Worm (Caenorhabditis elegans) whole organism, young adult: ENCODE results near the gene egl-4.

Source experiments
- C06A6.2 ChIP-seq: fragments of 200-800 bp; sonication (Bioruptor generic); conservative IDR thresholded peaks from 2 replicates; pipeline ENCODE4 v1.3.6; 2022; ENCODE audit warnings: missing genetic modification characterization, missing compliant biosample characterization
- F22D6.2 ChIP-seq: sonication (generic microtip); optimal IDR thresholded peaks from 2 replicates; lab custom pipeline; 2016; ENCODE audit warnings: mild to moderate bottlenecking, missing genetic modification characterization, missing compliant biosample characterization
- F37B4.10 ChIP-seq: fragments of 200-800 bp; sonication (Bioruptor generic); IDR thresholded peaks from 2 replicates; pipeline ENCODE4 v1.3.6; 2022; ENCODE audit warnings: missing genetic modification characterization, missing compliant biosample characterization
- F49E8.2 ChIP-seq: sonication (generic microtip); optimal IDR thresholded peaks from 3 replicates; lab custom pipeline; 2017; ENCODE audit warnings: missing genetic modification characterization, mild to moderate bottlenecking, missing compliant biosample characterization, antibody characterized with exemption, moderate library complexity; ENCODE audit not compliant: insufficient read depth
- F55B11.4 ChIP-seq: sonication (generic microtip); optimal IDR thresholded peaks from 2 replicates; lab custom pipeline; 2016; ENCODE audit warnings: missing compliant biosample characterization, missing genetic modification characterization, borderline replicate concordance; ENCODE audit not compliant: insufficient read depth
- F57A8.1 ChIP-seq: fragments of 200-800 bp; sonication (Bioruptor generic); optimal IDR thresholded peaks from 2 replicates; lab custom pipeline; 2018; ENCODE audit warnings: mild to moderate bottlenecking, missing genetic modification characterization, moderate library complexity, missing compliant biosample characterization
- F57C9.4 ChIP-seq: sonication (generic microtip); optimal IDR thresholded peaks from 2 replicates; lab custom pipeline; 2017; ENCODE audit warnings: mild to moderate bottlenecking, missing genetic modification characterization, missing compliant biosample characterization
- Y53F4B.3 ChIP-seq: fragments of 200-800 bp; sonication (Bioruptor generic); IDR thresholded peaks from 2 replicates; pipeline ENCODE4 v1.3.6; 2022; ENCODE audit warnings: missing genetic modification reagents, missing genetic modification characterization, missing compliant biosample characterization
- Y67H2A.10 ChIP-seq: fragments of 200-800 bp; sonication (Bioruptor generic); conservative IDR thresholded peaks from 2 replicates; pipeline ENCODE4 v1.3.6; 2022; ENCODE audit warnings: missing genetic modification reagents, missing genetic modification characterization, missing compliant biosample characterization
- aptf-2 ChIP-seq: fragments of 200-800 bp; sonication (Bioruptor generic); conservative IDR thresholded peaks from 2 replicates; pipeline ENCODE4 v1.3.6; 2022; ENCODE audit warnings: missing genetic modification reagents, missing genetic modification characterization, missing compliant biosample characterization
- atf-7 ChIP-seq: sonication (generic microtip); optimal IDR thresholded peaks from 2 replicates; lab custom pipeline; 2017; ENCODE audit warnings: mild to moderate bottlenecking, missing genetic modification characterization, missing compliant biosample characterization
- athp-1 ChIP-seq: sonication (generic microtip); optimal IDR thresholded peaks from 2 replicates; lab custom pipeline; 2017; ENCODE audit warnings: mild to moderate bottlenecking, missing genetic modification characterization, missing compliant biosample characterization
- ceh-58 ChIP-seq: fragments of 200-800 bp; sonication (Bioruptor generic); IDR thresholded peaks from 2 replicates; pipeline ENCODE4 v1.3.6; 2022; ENCODE audit warnings: missing genetic modification characterization, missing compliant biosample characterization
- dpff-1 ChIP-seq: sonication (generic microtip); optimal IDR thresholded peaks from 2 replicates; lab custom pipeline; 2017; ENCODE audit warnings: mild to moderate bottlenecking, missing genetic modification characterization, missing compliant biosample characterization
- ekl-4 ChIP-seq: fragments of 200-800 bp; sonication (Bioruptor generic); IDR thresholded peaks from 2 replicates; pipeline ENCODE4 v1.3.6; 2022; ENCODE audit warnings: missing genetic modification reagents, missing genetic modification characterization, missing compliant biosample characterization
- ets-4 ChIP-seq: fragments of 200-800 bp; sonication (Bioruptor generic); optimal IDR thresholded peaks from 2 replicates; lab custom pipeline; 2018; ENCODE audit warnings: mild to moderate bottlenecking, missing genetic modification characterization, missing compliant biosample characterization
- him-1 ChIP-seq: sonication (generic microtip); optimal IDR thresholded peaks from 2 replicates; lab custom pipeline; 2016; ENCODE audit warnings: missing genotype, missing genetic modification reagents, missing genetic modification characterization, missing compliant biosample characterization
- hlh-26 ChIP-seq: fragments of 200-800 bp; sonication (Bioruptor generic); conservative IDR thresholded peaks from 2 replicates; pipeline ENCODE4 v1.3.6; 2022; ENCODE audit warnings: missing genetic modification reagents, missing genetic modification characterization, missing compliant biosample characterization
- hmg-1.2 ChIP-seq: fragments of 200-800 bp; sonication (Bioruptor generic); IDR thresholded peaks from 2 replicates; pipeline ENCODE4 v1.3.6; 2022; ENCODE audit warnings: missing genetic modification reagents, missing genetic modification characterization, missing compliant biosample characterization
- hmg-20 ChIP-seq: fragments of 200-800 bp; sonication (Bioruptor generic); IDR thresholded peaks from 2 replicates; pipeline ENCODE4 v1.3.6; 2022; ENCODE audit warnings: missing genetic modification reagents, missing genetic modification characterization, missing compliant biosample characterization
- hrde-1 ChIP-seq: sonication (generic microtip); optimal IDR thresholded peaks from 2 replicates; lab custom pipeline; 2016; ENCODE audit warnings: missing genetic modification characterization, mild to moderate bottlenecking, missing compliant biosample characterization, moderate library complexity, missing genotype, missing genetic modification reagents, borderline replicate concordance
- let-526 ChIP-seq: fragments of 200-800 bp; sonication (Bioruptor generic); IDR thresholded peaks from 2 replicates; pipeline ENCODE4 v1.3.6; 2022; ENCODE audit warnings: missing genetic modification reagents, missing genetic modification characterization, missing compliant biosample characterization
- lin-26 ChIP-seq: fragments of 200-800 bp; sonication (Bioruptor generic); IDR thresholded peaks from 2 replicates; pipeline ENCODE4 v1.3.6; 2022; ENCODE audit warnings: missing genetic modification reagents, missing genetic modification characterization, missing compliant biosample characterization
- lin-54 ChIP-seq: fragments of 200-800 bp; sonication (Bioruptor generic); optimal IDR thresholded peaks from 2 replicates; lab custom pipeline; 2018; ENCODE audit warnings: mild to moderate bottlenecking, missing genetic modification characterization, missing compliant biosample characterization
- madf-6 ChIP-seq: fragments of 200-800 bp; sonication (Bioruptor generic); IDR thresholded peaks from 2 replicates; pipeline ENCODE4 v1.3.6; 2022; ENCODE audit warnings: missing genetic modification reagents, missing genetic modification characterization, missing compliant biosample characterization
- madf-8 ChIP-seq: fragments of 200-800 bp; sonication (Bioruptor generic); conservative IDR thresholded peaks from 2 replicates; pipeline ENCODE4 v1.3.6; 2022; ENCODE audit warnings: missing genetic modification reagents, missing genetic modification characterization, missing compliant biosample characterization
- mcd-1 ChIP-seq: fragments of 200-800 bp; sonication (Bioruptor generic); IDR thresholded peaks from 2 replicates; pipeline ENCODE4 v1.3.6; 2022; ENCODE audit warnings: missing genetic modification reagents, missing genetic modification characterization, missing compliant biosample characterization
- nhr-179 ChIP-seq: sonication (generic microtip); optimal IDR thresholded peaks from 2 replicates; lab custom pipeline; 2016; ENCODE audit warnings: mild to moderate bottlenecking, missing genetic modification characterization, missing compliant biosample characterization
- nhr-27 ChIP-seq: fragments of 200-800 bp; sonication (Bioruptor generic); optimal IDR thresholded peaks from 2 replicates; lab custom pipeline; 2018; ENCODE audit warnings: mild to moderate bottlenecking, missing genetic modification characterization, moderate library complexity, missing compliant biosample characterization
- rcor-1 ChIP-seq: fragments of 200-800 bp; sonication (Bioruptor generic); IDR thresholded peaks from 2 replicates; pipeline ENCODE4 v1.3.6; 2022; ENCODE audit warnings: missing genetic modification reagents, missing genetic modification characterization, missing compliant biosample characterization
- sea-2 ChIP-seq: fragments of 200-800 bp; sonication (Bioruptor generic); IDR thresholded peaks from 2 replicates; pipeline ENCODE4 v1.3.6; 2022; ENCODE audit warnings: missing genetic modification characterization, missing compliant biosample characterization
- snpc-4 ChIP-seq, 5 experiments: fragments of 150-350 bp in 1 of 5; sonication (generic microtip) in 4 of 5; optimal IDR thresholded peaks; 2 replicates each; lab custom pipeline; 2014 to 2018; ENCODE audit warnings: missing genetic modification characterization in 5 of 5, missing biosample characterization in 3 of 5, antibody characterized with exemption in 2 of 5, mild to moderate bottlenecking in 2 of 5, missing compliant biosample characterization in 2 of 5, missing genotype in 2 of 5, moderate library complexity in 2 of 5, missing genetic modification reagents in 1 of 5
- sptf-2 ChIP-seq: fragments of 200-800 bp; sonication (Bioruptor generic); optimal IDR thresholded peaks from 2 replicates; lab custom pipeline; 2018; ENCODE audit warnings: mild to moderate bottlenecking, missing genetic modification characterization, missing compliant biosample characterization
- ztf-18 ChIP-seq: sonication (generic microtip); optimal IDR thresholded peaks from 2 replicates; lab custom pipeline; 2016; ENCODE audit warnings: missing genotype, mild to moderate bottlenecking, missing genetic modification characterization, missing compliant biosample characterization
- ztf-22 ChIP-seq: fragments of 200-800 bp; sonication (Bioruptor generic); optimal IDR thresholded peaks from 2 replicates; lab custom pipeline; 2018; ENCODE audit warnings: mild to moderate bottlenecking, missing genetic modification characterization, moderate library complexity, missing compliant biosample characterization
- ztf-6 ChIP-seq: fragments of 200-800 bp; sonication (Bioruptor generic); IDR thresholded peaks from 2 replicates; pipeline ENCODE4 v1.3.6; 2022; ENCODE audit warnings: missing genetic modification reagents, missing genetic modification characterization, missing compliant biosample characterization

egl-4 gene

DNA sequence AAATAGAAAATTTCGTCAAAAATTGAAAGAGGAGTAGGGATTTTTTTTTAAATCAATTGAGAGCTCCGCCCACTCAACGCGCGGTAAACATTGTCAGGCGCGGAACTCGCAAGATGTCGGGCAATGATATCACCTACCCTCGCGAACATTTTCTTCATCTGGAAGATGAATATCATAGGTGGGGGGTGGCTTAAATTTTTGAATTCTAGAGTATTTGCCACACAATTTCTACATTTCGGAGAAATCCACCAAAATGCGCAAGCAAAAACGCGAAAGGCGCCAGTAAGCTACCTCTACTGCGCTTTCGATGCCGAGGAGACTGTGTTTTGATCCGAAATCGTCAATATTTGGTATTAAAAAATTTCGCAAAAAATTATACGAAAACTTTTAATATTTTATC lies 30.6 kb downstream of the egl-4 start (continued):
- TF ChIP-seq sea-2 (GFP tag; lab: Robert Waterston, UW) (no peak), hrde-1 (tag; lab: Kevin White, UChicago) (no peak), nhr-179 (tag; lab: Kevin White, UChicago) (no peak), madf-8 (no peak), him-1 (tag; lab: Kevin White, UChicago) (no peak), let-526 (GFP tag; lab: Robert Waterston, UW) (no peak), atf-7 (tag; lab: Kevin White, UChicago) (no peak), hmg-1.2 (GFP tag; lab: Robert Waterston, UW) (peak; percentile 31; the same call in 1 of the 2 replicates), nhr-27 (tag; lab: Kevin White, UChicago) (no peak), ekl-4 (GFP tag; lab: Robert Waterston, UW) (no peak), madf-6 (peak; percentile 48; the same call in 1 of the 2 replicates), ceh-58 (GFP tag; lab: Robert Waterston, UW) (0 out of 2 replicates have a peak, but pooled peaks have one; percentile 24), F22D6.2 (tag; lab: Kevin White, UChicago) (no peak), F37B4.10 (GFP tag; lab: Robert Waterston, UW) (no peak), lin-54 (no peak), F57A8.1 (GFP tag; lab: Kevin White, UChicago) (no peak), Y67H2A.10 (GFP tag; lab: Robert Waterston, UW) (no peak), dpff-1 (tag; lab: Kevin White, UChicago) (no peak), hmg-20 (no peak), C06A6.2 (GFP tag; lab: Robert Waterston, UW) (no peak), F55B11.4 (tag; lab: Kevin White, UChicago) (no peak), sptf-2 (GFP tag; lab: Kevin White, UChicago) (no peak), lin-26 (GFP tag; lab: Robert Waterston, UW) (0 out of 2 replicates have a peak, but pooled peaks have one; percentile 28), ets-4 (GFP tag; lab: Kevin White, UChicago) (no peak), athp-1 (tag; lab: Kevin White, UChicago) (no peak)

DNA sequence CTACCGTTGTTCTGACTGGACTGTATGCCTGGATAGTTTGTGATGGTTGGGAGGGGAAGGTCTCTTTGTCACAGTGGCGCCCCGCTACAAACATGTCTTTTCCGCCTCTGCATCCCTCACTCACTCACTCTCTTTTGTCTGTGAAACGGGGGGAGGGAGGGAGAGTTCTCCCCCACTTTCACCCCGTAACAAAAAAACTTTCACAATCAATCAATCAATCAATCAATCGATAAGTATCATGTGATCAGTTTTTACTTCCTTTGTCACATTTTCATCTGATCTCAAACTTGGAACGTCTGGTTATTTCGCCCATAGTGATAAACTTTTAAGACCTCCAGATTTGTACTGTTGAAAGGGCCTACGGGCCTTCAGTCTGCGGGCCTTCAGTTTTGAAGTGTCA lies 43.7 kb downstream of the egl-4 start:
- TF ChIP-seq mcd-1 (GFP tag; lab: Robert Waterston, UW) (no peak), sea-2 (GFP tag; lab: Robert Waterston, UW) (no peak), lin-54 (no peak), hlh-26 (no peak), rcor-1 (no peak), let-526 (GFP tag; lab: Robert Waterston, UW) (no peak), F57C9.4 (tag; lab: Kevin White, UChicago) (no peak), ztf-6 (GFP tag; lab: Robert Waterston, UW) (no peak), Y67H2A.10 (GFP tag; lab: Robert Waterston, UW) (no peak), F49E8.2 (tag; lab: Kevin White, UChicago) (no peak), aptf-2 (GFP tag; lab: Robert Waterston, UW) (no peak)
- TF ChIP-seq, all 124 proteins: peak for 0

DNA sequence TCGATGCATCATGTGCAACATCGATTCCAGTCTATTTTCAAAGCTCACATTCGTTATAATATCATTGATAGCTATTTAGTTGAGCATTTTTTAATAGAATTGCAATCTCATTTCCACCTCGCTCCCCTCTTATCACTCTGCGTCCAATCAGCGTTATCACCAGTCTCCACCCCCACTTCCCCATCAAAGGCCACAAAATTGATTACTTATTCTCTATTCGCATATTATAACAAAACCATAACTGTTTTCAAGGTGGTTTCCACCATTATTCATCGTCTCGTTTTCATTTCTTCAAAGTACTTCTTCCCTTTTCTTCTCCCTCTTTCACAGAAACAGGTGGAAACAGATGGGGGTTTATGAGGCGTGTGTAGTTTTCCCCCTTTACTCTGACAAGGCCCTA lies 44.8 kb downstream of the egl-4 start:
- TF ChIP-seq ztf-18 (no peak), atf-7 (tag; lab: Kevin White, UChicago) (no peak), ekl-4 (GFP tag; lab: Robert Waterston, UW) (no peak), Y53F4B.3 (GFP tag; lab: Robert Waterston, UW) (no peak), snpc-4 (GFP tag; optimal IDR thresholded peaks at IDR 0.05; lab: Kevin White, UChicago) (no peak), snpc-4 (tag; optimal IDR thresholded peaks at IDR 0.05; lab: Kevin White, UChicago) (no peak), lin-54 (no peak), ztf-22 (no peak)
